Worm (Caenorhabditis elegans): Measurements from ENCODE around the gene Y79H2A.12.

Gene Y79H2A.12

DNA sequence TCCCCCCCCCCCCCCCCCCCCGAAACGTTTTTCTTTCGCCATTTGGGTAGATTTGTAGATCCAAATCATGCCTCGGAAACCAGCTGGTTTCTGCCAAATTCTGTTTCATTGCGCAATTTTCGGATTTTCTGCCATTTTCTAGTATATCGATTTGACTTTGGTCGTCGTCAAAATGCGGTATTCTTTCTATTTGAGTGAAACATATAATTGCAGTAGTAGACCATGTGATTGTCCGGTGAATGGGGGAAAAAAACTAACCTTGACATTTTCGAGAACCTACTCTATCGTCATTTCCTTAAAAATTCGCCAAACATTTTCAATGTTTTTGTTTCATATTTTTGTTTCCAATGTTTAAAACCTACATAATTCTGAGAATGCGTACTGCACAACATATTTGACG, 13.1 kb downstream of the Y79H2A.12 start (continued):
- TF ChIP-seq fkh-4 (tag; optimal IDR thresholded peaks at IDR 0.05; ENCODE audit: borderline replicate concordance) (no peak), mab-9 (GFP tag; IDR thresholded peaks at IDR 0.05) (no peak), egl-13 (tag; optimal IDR thresholded peaks at IDR 0.05) (no peak), unc-98 (GFP tag; IDR thresholded peaks at IDR 0.05) (no peak), elt-2 (tag; optimal IDR thresholded peaks at IDR 0.05) (no peak), fkh-8 (tag; optimal IDR thresholded peaks at IDR 0.05) (no peak), nhr-20 (tag; optimal IDR thresholded peaks at IDR 0.05) (peak; percentile 58), unc-86 (tag; optimal IDR thresholded peaks at IDR 0.05) (no peak), snu-23 (GFP tag; optimal IDR thresholded peaks at IDR 0.05) (peak; percentile 61), ets-5 (GFP tag; IDR thresholded peaks at IDR 0.05) (no peak), dsc-1 (tag; optimal IDR thresholded peaks at IDR 0.05) (no peak), tlp-1 (tag; optimal IDR thresholded peaks at IDR 0.05) (no peak), nhr-90 (tag; optimal IDR thresholded peaks at IDR 0.05; ENCODE audit: poor library complexity) (no peak), aha-1 (tag; optimal IDR thresholded peaks at IDR 0.05) (no peak), ceh-82 (tag; optimal IDR thresholded peaks at IDR 0.05) (no peak), mep-1 (tag; optimal IDR thresholded peaks at IDR 0.05) (peak; percentile 35), fkh-10 (GFP tag; optimal IDR thresholded peaks at IDR 0.05) (no peak), pag-3 (tag; optimal IDR thresholded peaks at IDR 0.05; ENCODE audit: borderline replicate concordance, insufficient read depth) (peak; percentile 62), lin-13 (GFP tag; optimal IDR thresholded peaks at IDR 0.05) (no peak), sox-4 (tag; optimal IDR thresholded peaks at IDR 0.05) (no peak), rnt-1 (tag; optimal IDR thresholded peaks at IDR 0.05) (no peak), nhr-12 (tag; optimal IDR thresholded peaks at IDR 0.05) (no peak), egl-27 (tag; optimal IDR thresholded peaks at IDR 0.05) (no peak), unc-30 (tag; optimal IDR thresholded peaks at IDR 0.05) (no peak), grh-1 (GFP tag; IDR thresholded peaks at IDR 0.05) (peak; percentile 11; the same call in 1 of the 2 replicates), nhr-11 (tag; optimal IDR thresholded peaks at IDR 0.05) (no peak), nhr-71 (tag; optimal IDR thresholded peaks at IDR 0.05) (peak; percentile 31), ztf-4 (tag; optimal IDR thresholded peaks at IDR 0.05) (no peak), ceh-63 (GFP tag; optimal IDR thresholded peaks at IDR 0.05) (no peak), vab-15 (tag; optimal IDR thresholded peaks at IDR 0.05) (no peak), xbp-1 (tag; optimal IDR thresholded peaks at IDR 0.05) (no peak), mef-2 (tag; optimal IDR thresholded peaks at IDR 0.05) (no peak), pax-3 (tag; optimal IDR thresholded peaks at IDR 0.05) (no peak), lin-35 (GFP tag; optimal IDR thresholded peaks at IDR 0.05) (peak in 1 of 2 experiments; percentile 44), jun-1 (tag; optimal IDR thresholded peaks at IDR 0.05) (no peak), ztf-11 (tag; optimal IDR thresholded peaks at IDR 0.05) (no peak), efl-3 (GFP tag; optimal IDR thresholded peaks at IDR 0.05) (no peak), Y116A8C.19 (tag; optimal IDR thresholded peaks at IDR 0.05; ENCODE audit: borderline replicate concordance) (no peak), lin-39 (tag; optimal IDR thresholded peaks at IDR 0.05) (no peak), F16B12.6 (tag; optimal IDR thresholded peaks at IDR 0.05) (no peak), swsn-7 (tag; optimal IDR thresholded peaks at IDR 0.05) (no peak), hlh-4 (tag; optimal IDR thresholded peaks at IDR 0.05) (no peak), nhr-84 (tag; optimal IDR thresholded peaks at IDR 0.05) (no peak), C04F5.9 (tag; optimal IDR thresholded peaks at IDR 0.05) (no peak), mdl-1 (tag; optimal IDR thresholded peaks at IDR 0.05) (peak in 1 of 2 experiments; percentile 15), lir-3 (tag; optimal IDR thresholded peaks at IDR 0.05; ENCODE audit: poor library complexity) (no peak), sptf-1 (tag; optimal IDR thresholded peaks at IDR 0.05) (no peak), sup-37 (GFP tag; optimal IDR thresholded peaks at IDR 0.05) (no peak), snpc-4 (tag; optimal IDR thresholded peaks at IDR 0.05) (no peak), nhr-28 (tag; optimal IDR thresholded peaks at IDR 0.05) (no peak), irx-1 (tag; optimal IDR thresholded peaks at IDR 0.05) (no peak), skn-1 (tag; optimal IDR thresholded peaks at IDR 0.05) (peak; percentile 31), ceh-88 (GFP tag; IDR thresholded peaks at IDR 0.05) (no peak), nhr-19 (GFP tag; conservative IDR thresholded peaks at IDR 0.05) (no peak)
